Worm (Caenorhabditis elegans): Measurements from ENCODE around the gene rfc-3.

DNA sequence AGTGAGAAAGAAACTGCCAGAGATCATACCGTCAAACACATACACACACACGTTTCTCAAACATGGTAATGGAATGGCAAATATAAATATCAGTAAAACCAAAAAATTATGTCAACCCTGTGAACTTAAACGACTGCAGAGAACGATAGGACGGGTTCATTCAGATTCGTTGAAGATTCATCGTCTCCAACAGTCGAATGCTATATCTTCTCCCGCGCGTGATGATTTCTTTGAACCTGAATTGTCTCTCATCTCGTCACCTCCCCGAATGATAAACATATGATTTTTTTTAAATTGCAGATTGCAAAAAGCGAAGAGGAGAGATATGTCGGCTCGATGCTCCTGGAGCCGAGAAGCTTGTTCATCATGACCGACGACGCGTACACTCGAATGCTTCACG lies 15.3 kb downstream of the rfc-3 start:
- TF ChIP-seq ceh-24 (tag; optimal IDR thresholded peaks at IDR 0.05) = no peak
- TF ChIP-seq ceh-34 (tag; optimal IDR thresholded peaks at IDR 0.05) = no peak
